Fruit fly (Drosophila melanogaster): ENCODE measurements around the gene CG31191.

CG31191 gene

DNA sequence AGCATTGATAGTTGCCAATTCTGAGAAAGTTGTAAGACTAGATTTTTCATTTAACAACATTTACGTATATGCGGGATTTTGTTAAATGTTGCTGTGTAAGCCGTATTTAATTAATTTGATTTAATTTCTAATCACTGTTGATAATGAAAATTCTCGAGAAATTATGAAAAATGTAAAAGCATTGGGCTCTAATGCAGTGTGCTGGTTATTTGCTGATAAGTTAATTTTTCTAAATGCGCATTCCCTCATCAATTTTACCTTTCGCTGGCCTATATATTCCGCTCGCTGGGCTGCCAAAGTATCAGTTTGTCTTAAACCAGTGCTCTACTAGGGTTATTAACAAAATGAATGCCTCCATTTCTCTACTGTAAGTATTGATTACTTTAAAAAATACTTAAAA is 72.6 kb downstream of the CG31191 start, which contains the start of gene TotC:
Gene TotC (plus strand): TSS at position 301 of the 400 bp plus-strand sequence.
- TF ChIP-seq CG7101 (tag; optimal IDR thresholded peaks at IDR 0.05): no peak
- TF ChIP-seq CG7045 (GFP tag; optimal IDR thresholded peaks at IDR 0.05): no peak
- TF ChIP-seq CG5204 (GFP tag; optimal IDR thresholded peaks at IDR 0.05): no peak
- no peak for TF ChIP-seq CG33017 (tag; optimal IDR thresholded peaks at IDR 0.05)
- no peak for TF ChIP-seq Mnt (GFP tag; optimal IDR thresholded peaks at IDR 0.05)
- TF ChIP-seq Hr96 (GFP tag; optimal IDR thresholded peaks at IDR 0.05): no peak
- no peak for TF ChIP-seq bab1 (GFP tag; optimal IDR thresholded peaks at IDR 0.05)
- no peak for TF ChIP-seq ovo (GFP tag; optimal IDR thresholded peaks at IDR 0.05)
- TF ChIP-seq toe (GFP tag; optimal IDR thresholded peaks at IDR 0.05): no peak
- no peak for TF ChIP-seq pad (GFP tag; optimal IDR thresholded peaks at IDR 0.05)
- TF ChIP-seq tj (GFP tag; optimal IDR thresholded peaks at IDR 0.05): no peak
- TF ChIP-seq CG1620 (GFP tag; optimal IDR thresholded peaks at IDR 0.05): no peak

DNA sequence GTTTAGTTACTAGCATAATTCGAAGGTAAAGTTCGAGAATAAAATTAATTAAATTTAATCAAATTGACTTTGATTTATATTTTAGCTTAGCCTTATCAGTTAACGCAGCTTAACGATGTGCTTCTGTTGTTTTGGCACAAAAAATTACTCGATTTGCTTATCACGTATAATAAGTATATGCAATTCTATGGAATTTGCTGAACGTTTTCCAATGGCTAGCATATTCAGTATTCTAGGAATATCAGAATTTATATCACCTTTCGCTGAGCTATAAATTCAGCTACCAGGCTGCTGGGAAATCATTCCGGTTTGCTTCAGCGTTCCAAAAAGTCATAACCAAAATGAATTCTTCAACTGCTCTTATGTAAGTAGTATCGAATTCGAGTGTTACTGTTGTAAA is 74.6 kb downstream of the CG31191 start, which contains the start of gene TotA:
Gene TotA (plus strand): TSS at position 301 of the 400 bp plus-strand sequence.
- TF ChIP-seq CG1620 (GFP tag; optimal IDR thresholded peaks at IDR 0.05): no peak
- TF ChIP-seq cnc (optimal IDR thresholded peaks at IDR 0.05): no peak
- TF ChIP-seq CG7101 (tag; optimal IDR thresholded peaks at IDR 0.05): no peak
- no peak for TF ChIP-seq CG33017 (tag; optimal IDR thresholded peaks at IDR 0.05)
- no peak for TF ChIP-seq CG7045 (GFP tag; optimal IDR thresholded peaks at IDR 0.05)
- no peak for TF ChIP-seq Hr96 (GFP tag; optimal IDR thresholded peaks at IDR 0.05)
- TF ChIP-seq tj (GFP tag; optimal IDR thresholded peaks at IDR 0.05): no peak

DNA sequence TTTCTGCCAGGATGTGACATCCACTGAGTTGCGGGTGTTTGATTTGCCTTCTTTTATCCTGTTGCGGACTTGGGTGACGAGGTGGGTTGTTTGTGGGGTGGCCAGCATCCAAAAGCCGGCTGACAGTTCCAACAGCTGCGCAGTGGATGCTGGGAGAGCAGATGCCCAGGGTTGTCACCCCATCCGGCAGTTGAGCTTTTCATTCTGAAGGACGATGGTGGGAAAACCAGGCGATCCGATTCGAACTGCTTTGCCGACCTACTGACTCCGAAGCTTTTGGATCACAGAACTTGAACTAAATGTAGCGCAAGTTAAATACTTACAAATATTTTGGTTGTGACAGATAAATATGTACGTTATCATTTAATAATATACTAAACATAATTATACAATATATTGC is 79.1 kb downstream of the CG31191 start, which contains the start of gene KaiR1D:
Gene KaiR1D (minus strand): TSS at position 28 of the 400 bp plus-strand sequence.
- TF ChIP-seq CG14711 (tag; optimal IDR thresholded peaks at IDR 0.05): peak; percentile 27
- TF ChIP-seq cnc (optimal IDR thresholded peaks at IDR 0.05): no peak

DNA sequence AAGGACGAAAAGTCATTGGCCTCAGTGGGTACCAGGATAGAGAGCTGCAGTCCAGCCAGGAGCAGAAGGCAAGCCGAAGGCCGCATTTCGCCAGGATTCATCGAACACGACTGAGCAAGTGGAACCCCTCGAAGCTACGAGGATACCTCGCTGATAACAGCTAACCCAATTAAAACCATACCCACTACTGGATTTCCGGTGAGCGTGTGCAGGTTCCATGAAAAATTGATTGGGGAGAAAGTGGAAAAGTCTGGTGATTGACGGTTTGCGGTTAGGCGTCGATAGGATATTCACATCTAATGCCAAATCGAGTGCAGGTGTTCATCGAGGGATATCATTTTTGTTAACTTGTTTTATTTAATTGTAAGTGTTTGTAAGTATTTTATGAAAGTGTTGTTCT is 85.5 kb downstream of the CG31191 start, which contains the start of gene Ir93a:
Gene Ir93a (minus strand): TSS at position 101 of the 400 bp plus-strand sequence.
- TF ChIP-seq CG11617 (GFP tag; optimal IDR thresholded peaks at IDR 0.05): no peak
- no peak for TF ChIP-seq cnc (optimal IDR thresholded peaks at IDR 0.05)
- TF ChIP-seq CG12768 (GFP tag; optimal IDR thresholded peaks at IDR 0.05): no peak
- TF ChIP-seq CG14711 (tag; optimal IDR thresholded peaks at IDR 0.05): no peak
- TF ChIP-seq pad (GFP tag; optimal IDR thresholded peaks at IDR 0.05): no peak
- no peak for TF ChIP-seq Crg-1 (GFP tag; optimal IDR thresholded peaks at IDR 0.05)
- no peak for TF ChIP-seq cic (GFP tag; optimal IDR thresholded peaks at IDR 0.05)
- no peak for TF ChIP-seq CG33017 (tag; optimal IDR thresholded peaks at IDR 0.05)
- TF ChIP-seq CG7101 (tag; optimal IDR thresholded peaks at IDR 0.05): no peak
- TF ChIP-seq CG1620 (GFP tag; optimal IDR thresholded peaks at IDR 0.05): no peak
- no peak for TF ChIP-seq kay (GFP tag; ENCODE audit: borderline replicate concordance)
- no peak for TF ChIP-seq toe (GFP tag; optimal IDR thresholded peaks at IDR 0.05)
- TF ChIP-seq CG5204 (GFP tag; optimal IDR thresholded peaks at IDR 0.05): no peak
- TF ChIP-seq ovo (GFP tag; optimal IDR thresholded peaks at IDR 0.05): no peak
- TF ChIP-seq CG7045 (GFP tag; optimal IDR thresholded peaks at IDR 0.05): no peak
- TF ChIP-seq Clk (GFP tag; optimal IDR thresholded peaks at IDR 0.05): no peak
- TF ChIP-seq Hr96 (GFP tag; optimal IDR thresholded peaks at IDR 0.05): no peak
- TF ChIP-seq tj (GFP tag; optimal IDR thresholded peaks at IDR 0.05): no peak
